Worm (Caenorhabditis elegans): ENCODE results near the gene T15H9.4.

Gene T15H9.4

DNA sequence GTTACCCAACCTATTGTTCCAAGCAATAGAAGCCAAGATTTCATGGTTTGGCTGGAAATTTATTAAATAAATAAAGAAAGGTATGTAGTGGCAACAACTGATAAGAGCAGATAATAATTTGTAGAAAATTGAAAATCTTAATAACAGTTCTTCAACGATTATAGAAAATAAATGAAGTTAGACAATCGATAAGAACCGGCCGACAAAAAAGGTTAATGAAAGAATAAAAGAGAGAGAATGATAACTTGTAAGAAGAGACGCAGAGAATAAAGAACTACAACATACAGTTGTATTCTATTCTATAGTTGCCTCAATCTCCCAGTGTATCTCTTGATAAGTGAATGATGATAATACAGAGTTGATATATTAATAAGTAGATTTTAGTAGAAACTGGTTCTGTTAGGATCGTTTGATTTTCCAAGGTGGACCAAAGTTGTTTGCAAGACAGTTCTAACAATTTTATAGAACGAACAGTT is 24.9 kb upstream of the T15H9.4 start, which contains the start of gene ugt-58:
Gene ugt-58 (minus strand): TSS at position 51 of the 476 bp plus-strand sequence.
- TF ChIP-seq egl-27 (tag; optimal IDR thresholded peaks at IDR 0.05) (no peak), nhr-23 (tag; optimal IDR thresholded peaks at IDR 0.05) (no peak), unc-62 (GFP tag; optimal IDR thresholded peaks at IDR 0.05) (no peak), gmeb-1 (tag; optimal IDR thresholded peaks at IDR 0.05) (peak; percentile 36), nhr-21 (tag; optimal IDR thresholded peaks at IDR 0.05) (peak; percentile 9), sma-3 (GFP tag; optimal IDR thresholded peaks at IDR 0.05) (peak; percentile 50), lin-11 (tag; optimal IDR thresholded peaks at IDR 0.05) (no peak), blmp-1 (tag; optimal IDR thresholded peaks at IDR 0.05; ENCODE audit: insufficient read depth) (peak; percentile 25), sma-9 (GFP tag; optimal IDR thresholded peaks at IDR 0.05) (peak; percentile 65), sma-9 (tag; optimal IDR thresholded peaks at IDR 0.05) (no peak), mab-5 (tag; optimal IDR thresholded peaks at IDR 0.05) (no peak), nhr-25 (tag; optimal IDR thresholded peaks at IDR 0.05) (peak; percentile 64), C34F6.9 (tag; optimal IDR thresholded peaks at IDR 0.05) (no peak), fos-1 (tag; optimal IDR thresholded peaks at IDR 0.05) (peak; percentile 37), sem-4 (tag; optimal IDR thresholded peaks at IDR 0.05) (no peak), skn-1 (tag; optimal IDR thresholded peaks at IDR 0.05) (no peak), F13H6.1 (tag; optimal IDR thresholded peaks at IDR 0.05) (no peak), ztf-11 (tag; optimal IDR thresholded peaks at IDR 0.05) (no peak), elt-1 (tag; optimal IDR thresholded peaks at IDR 0.05) (no peak), nhr-10 (tag; optimal IDR thresholded peaks at IDR 0.05) (no peak), peb-1 (tag; optimal IDR thresholded peaks at IDR 0.05) (no peak)

DNA sequence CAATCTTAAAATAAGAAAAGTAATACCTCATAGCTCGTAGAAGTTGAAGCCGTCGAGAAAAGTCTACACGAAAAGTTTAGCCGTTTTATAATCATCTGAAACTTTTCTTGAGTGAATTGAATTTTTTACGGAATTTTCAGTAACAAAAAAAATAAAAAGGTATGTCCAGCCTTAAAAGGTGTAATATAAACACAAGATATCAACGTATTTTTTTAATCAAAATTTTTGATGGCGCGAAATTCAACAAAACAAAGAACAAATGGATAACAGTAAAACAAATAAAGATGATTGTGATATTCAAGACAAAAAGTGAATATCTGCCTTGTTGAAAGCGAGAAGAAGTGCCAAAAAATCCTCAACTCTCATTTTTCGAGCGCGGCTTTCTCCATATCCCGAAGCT is 22.0 kb upstream of the T15H9.4 start, which contains the start of gene eral-1:
Gene eral-1 (minus strand): TSS at position 101 of the 400 bp plus-strand sequence.
- TF ChIP-seq sma-3 (GFP tag; optimal IDR thresholded peaks at IDR 0.05) (no peak), gmeb-1 (tag; optimal IDR thresholded peaks at IDR 0.05) (no peak), blmp-1 (tag; optimal IDR thresholded peaks at IDR 0.05; ENCODE audit: insufficient read depth) (no peak), nhr-129 (tag; optimal IDR thresholded peaks at IDR 0.05) (no peak), ceh-16 (tag; optimal IDR thresholded peaks at IDR 0.05) (no peak), zag-1 (tag; optimal IDR thresholded peaks at IDR 0.05) (no peak), nhr-237 (tag; optimal IDR thresholded peaks at IDR 0.05) (no peak), ZK546.5 (tag; optimal IDR thresholded peaks at IDR 0.05) (no peak), C34F6.9 (tag; optimal IDR thresholded peaks at IDR 0.05) (no peak), crh-2 (tag; optimal IDR thresholded peaks at IDR 0.05) (no peak), ama-1 (optimal IDR thresholded peaks at IDR 0.05) (no peak), mdl-1 (tag; optimal IDR thresholded peaks at IDR 0.05) (no peak), nhr-11 (tag; optimal IDR thresholded peaks at IDR 0.05) (no peak), Y55F3AM.14 (GFP tag; optimal IDR thresholded peaks at IDR 0.05) (no peak), ztf-11 (tag; optimal IDR thresholded peaks at IDR 0.05) (no peak)

DNA sequence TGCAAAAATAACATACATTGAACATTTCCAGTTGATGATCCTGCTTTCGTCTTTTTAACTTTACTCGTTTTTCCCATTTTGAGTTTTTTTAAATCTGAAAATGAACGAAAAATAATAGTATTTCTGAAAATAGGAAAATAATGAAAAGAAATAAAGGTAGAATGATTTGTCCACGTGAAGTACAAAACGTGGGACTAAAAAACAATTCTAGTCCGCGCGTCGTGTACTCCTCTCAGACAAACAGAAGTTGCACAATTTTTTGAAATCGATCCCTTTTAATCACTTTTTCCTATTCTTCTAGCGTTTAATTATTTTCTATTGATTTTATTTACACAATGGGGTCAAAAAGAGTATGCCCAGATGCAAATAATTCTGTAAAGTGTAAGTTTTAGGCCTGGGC is 20.6 kb upstream of the T15H9.4 start, which contains the start of the genes E02H1.1 and tag-124:
Gene E02H1.1 (minus strand): TSS at position 94 of the 400 bp plus-strand sequence.
Gene tag-124 (plus strand): TSS at position 222 of the 400 bp plus-strand sequence.
- TF ChIP-seq snpc-4 (tag; optimal IDR thresholded peaks at IDR 0.05): peak; percentile 49
- peak; percentile 92 for TF ChIP-seq sma-9 (GFP tag; optimal IDR thresholded peaks at IDR 0.05)
- TF ChIP-seq sma-9 (tag; optimal IDR thresholded peaks at IDR 0.05): no peak
- peak; percentile 77 for TF ChIP-seq nhr-25 (tag; optimal IDR thresholded peaks at IDR 0.05)
- peak; percentile 66 for TF ChIP-seq sem-4 (tag; optimal IDR thresholded peaks at IDR 0.05)
- peak; percentile 75 for TF ChIP-seq F13H6.1 (tag; optimal IDR thresholded peaks at IDR 0.05)
- TF ChIP-seq nhr-129 (tag; optimal IDR thresholded peaks at IDR 0.05): peak; percentile 67
- peak; percentile 88 for TF ChIP-seq sma-3 (GFP tag; optimal IDR thresholded peaks at IDR 0.05)
- no peak for TF ChIP-seq skn-1 (tag; optimal IDR thresholded peaks at IDR 0.05)
- peak; percentile 61 for TF ChIP-seq gmeb-1 (tag; optimal IDR thresholded peaks at IDR 0.05)
- TF ChIP-seq nhr-21 (tag; optimal IDR thresholded peaks at IDR 0.05): peak; percentile 66
- no peak for TF ChIP-seq ZK546.5 (tag; optimal IDR thresholded peaks at IDR 0.05)
- peak; percentile 69 for TF ChIP-seq mab-5 (tag; optimal IDR thresholded peaks at IDR 0.05)
- TF ChIP-seq ztf-11 (tag; optimal IDR thresholded peaks at IDR 0.05): no peak
- TF ChIP-seq lsy-2 (tag; optimal IDR thresholded peaks at IDR 0.05): peak; percentile 67 to 89
- TF ChIP-seq crh-2 (tag; optimal IDR thresholded peaks at IDR 0.05): peak; percentile 72
- TF ChIP-seq nhr-77 (tag; optimal IDR thresholded peaks at IDR 0.05): no peak
- peak; percentile 51 for TF ChIP-seq lin-13 (GFP tag; optimal IDR thresholded peaks at IDR 0.05)
- no peak for TF ChIP-seq dmd-4 (tag; optimal IDR thresholded peaks at IDR 0.05)
- TF ChIP-seq lin-11 (tag; optimal IDR thresholded peaks at IDR 0.05): no peak
- TF ChIP-seq C34F6.9 (tag; optimal IDR thresholded peaks at IDR 0.05): peak; percentile 81
- TF ChIP-seq fos-1 (tag; optimal IDR thresholded peaks at IDR 0.05): peak; percentile 27
- no peak for TF ChIP-seq alr-1 (tag; optimal IDR thresholded peaks at IDR 0.05)
- no peak for TF ChIP-seq unc-39 (tag; optimal IDR thresholded peaks at IDR 0.05)
- TF ChIP-seq egl-27 (tag; optimal IDR thresholded peaks at IDR 0.05): peak; percentile 38
- no peak for TF ChIP-seq nhr-237 (tag; optimal IDR thresholded peaks at IDR 0.05)
- peak; percentile 89 for TF ChIP-seq unc-55 (GFP tag; optimal IDR thresholded peaks at IDR 0.05)
- no peak for TF ChIP-seq ceh-16 (tag; optimal IDR thresholded peaks at IDR 0.05)
- TF ChIP-seq nhr-6 (tag; optimal IDR thresholded peaks at IDR 0.05): peak; percentile 64
- TF ChIP-seq blmp-1 (tag; optimal IDR thresholded peaks at IDR 0.05; ENCODE audit: insufficient read depth): peak; percentile 12

Measured in whole organism, L2 larva.